Fruit fly (Drosophila melanogaster) whole organism: ENCODE data around the gene CG11384.

Experiments
- CG8478 ChIP-seq: fragments of >200 bp; optimal IDR thresholded peaks from 2 replicates; lab custom pipeline; 2018; ENCODE audit warnings: inconsistent platforms
- Dll ChIP-seq: fragments of >200 bp; optimal IDR thresholded peaks from 2 replicates; lab custom pipeline; 2017
- EcR ChIP-seq, 2 experiments: fragments of >200 bp; optimal IDR thresholded peaks; 2 replicates each; lab custom pipeline; 2017; ENCODE audit warnings: missing biosample characterization in 2 of 2, missing genetic modification characterization in 2 of 2, missing genetic modification reagents in 2 of 2
- pan ChIP-seq: fragments of >200 bp; optimal IDR thresholded peaks from 2 replicates; lab custom pipeline; 2017
- psq ChIP-seq: fragments of >200 bp; optimal IDR thresholded peaks from 2 replicates; lab custom pipeline; 2017
- usp ChIP-seq: fragments of >200 bp; optimal IDR thresholded peaks from 2 replicates; lab custom pipeline; 2017; ENCODE audit warnings: missing biosample characterization, missing genetic modification characterization, mixed read lengths

The CG11384 gene

DNA sequence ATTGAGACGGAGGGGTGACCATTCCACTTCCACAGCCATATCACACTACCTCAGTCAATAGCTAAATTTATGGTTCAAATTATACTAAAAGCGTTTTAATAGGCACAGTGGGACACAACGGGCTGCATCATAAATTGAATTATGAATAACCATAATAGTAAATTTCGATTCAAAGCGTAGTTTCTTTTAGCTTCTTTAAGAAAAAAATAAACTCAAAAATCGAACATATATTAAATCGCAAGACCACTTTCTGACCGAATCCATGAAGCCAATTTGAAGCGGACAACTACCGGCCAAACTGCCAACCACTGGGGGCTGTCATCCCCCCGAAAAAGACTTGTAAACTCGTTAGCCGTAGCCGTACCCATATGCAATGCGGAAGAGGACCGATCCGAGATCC lies 5.0 kb upstream of the CG11384 start:
- TF ChIP-seq usp (GFP tag; lab: Kevin White, UChicago) (no peak), Dll (lab: Kevin White, UChicago) (no peak), CG8478 (lab: Kevin White, UChicago) (no peak), pan (lab: Kevin White, UChicago) (no peak), EcR (GFP tag; optimal IDR thresholded peaks at IDR 0.05; lab: Kevin White, UChicago) (no peak), psq (no peak)

DNA sequence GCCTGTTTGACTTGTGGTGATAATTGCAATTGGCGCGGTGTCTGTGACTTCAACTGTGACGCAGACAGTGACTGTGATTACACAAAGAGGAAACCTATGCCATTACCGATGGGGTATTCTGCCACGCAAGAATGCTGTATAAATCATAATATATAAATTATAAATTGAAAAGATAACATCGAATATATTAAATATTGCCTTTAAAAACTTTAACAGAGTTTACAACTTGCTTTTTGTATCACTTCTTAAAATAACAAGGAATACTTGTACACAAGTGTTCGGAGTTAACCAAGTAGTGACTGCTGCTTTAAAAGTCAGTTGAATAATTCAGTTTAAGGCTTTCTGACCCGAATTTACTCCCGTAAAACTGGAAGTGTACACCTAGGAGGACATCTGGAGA lies 4.0 kb upstream of the CG11384 start, which contains the start of gene CG11379:
TSS of gene CG11379 (plus strand) at position 301 of the 400 bp plus-strand sequence.
- TF ChIP-seq Dll (lab: Kevin White, UChicago) (no peak), CG8478 (lab: Kevin White, UChicago) (no peak), pan (lab: Kevin White, UChicago) (no peak), EcR (GFP tag; optimal IDR thresholded peaks at IDR 0.05; lab: Kevin White, UChicago) (no peak), usp (GFP tag; lab: Kevin White, UChicago) (no peak), psq (no peak)

DNA sequence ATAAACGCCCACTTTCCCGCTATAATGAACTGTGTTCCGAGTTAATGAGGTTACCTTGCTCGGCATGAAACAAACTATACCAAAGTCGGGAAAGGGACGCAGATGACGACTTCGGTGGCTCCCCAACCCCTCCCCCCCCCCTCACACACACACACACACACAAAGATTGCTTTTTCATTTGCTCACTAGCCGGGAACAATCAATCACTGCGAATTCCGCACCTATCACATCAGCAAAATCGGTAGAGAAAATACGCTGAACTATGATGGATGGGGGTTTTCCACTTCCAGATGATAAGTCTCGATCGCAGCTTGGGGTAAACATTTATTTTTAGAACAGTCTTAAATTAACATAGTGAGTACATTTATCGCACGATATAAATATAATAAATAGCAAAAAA lies 2.3 kb downstream of the CG11384 start:
- TF ChIP-seq EcR (GFP tag; optimal IDR thresholded peaks at IDR 0.05; lab: Kevin White, UChicago) (no peak), CG8478 (lab: Kevin White, UChicago) (no peak), pan (lab: Kevin White, UChicago) (no peak), psq (no peak), Dll (lab: Kevin White, UChicago) (no peak), usp (GFP tag; lab: Kevin White, UChicago) (no peak)

DNA sequence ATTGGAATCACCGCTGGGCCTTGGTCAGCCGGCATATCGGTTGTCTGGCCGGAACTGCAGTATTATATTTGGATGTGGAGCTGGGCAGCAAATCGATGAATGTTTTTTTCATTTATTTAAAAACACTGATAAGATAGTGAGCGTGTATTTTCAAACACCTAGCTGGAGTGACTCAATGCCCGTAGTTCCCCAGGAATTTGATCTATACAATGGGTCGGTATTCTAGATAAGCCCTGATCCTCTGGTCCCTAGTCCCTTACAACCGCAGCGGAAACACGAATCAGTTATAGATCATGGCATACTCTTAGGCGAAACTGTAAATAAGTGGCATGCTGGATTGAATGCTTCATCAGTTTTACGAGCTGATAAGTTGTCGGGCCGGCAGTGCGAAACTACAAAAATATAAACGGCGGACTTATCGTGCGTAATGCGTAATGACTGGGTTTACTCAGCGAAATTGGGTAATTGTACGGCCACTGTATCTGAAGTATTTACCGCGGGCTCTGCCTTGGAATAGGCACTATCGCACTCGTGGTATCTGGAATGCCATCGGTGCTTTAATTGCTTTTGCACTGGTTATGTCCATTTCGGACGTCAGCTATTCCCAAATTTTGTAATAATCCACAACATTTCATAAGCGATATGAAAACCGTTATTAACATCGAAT lies 2.9 kb downstream of the CG11384 start:
- TF ChIP-seq CG8478 (lab: Kevin White, UChicago) (no peak), Dll (lab: Kevin White, UChicago) (no peak), usp (GFP tag; lab: Kevin White, UChicago) (no peak), EcR (GFP tag; optimal IDR thresholded peaks at IDR 0.05; lab: Kevin White, UChicago) (no peak), psq (no peak), pan (lab: Kevin White, UChicago) (no peak)

DNA sequence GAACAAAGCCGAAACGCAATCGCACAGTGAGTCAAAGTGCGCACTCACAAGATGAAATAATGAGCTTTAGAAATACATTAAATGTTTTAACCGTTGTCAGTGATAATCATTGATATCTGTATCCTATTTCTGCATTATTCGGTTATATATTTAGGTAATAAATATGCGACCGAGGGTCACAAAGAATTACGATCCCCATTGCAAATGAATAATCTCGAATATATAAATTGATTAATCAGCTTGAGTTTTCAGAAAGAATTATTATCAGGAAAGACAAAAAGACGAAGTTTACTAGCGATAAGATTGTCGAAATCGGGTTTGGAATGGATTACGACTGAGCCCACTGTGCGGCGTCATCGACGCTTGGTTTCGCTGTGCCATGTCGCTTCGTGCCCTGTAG lies 4.8 kb downstream of the CG11384 start:
- TF ChIP-seq CG8478 (lab: Kevin White, UChicago) (no peak), Dll (lab: Kevin White, UChicago) (no peak), EcR (GFP tag; optimal IDR thresholded peaks at IDR 0.05; lab: Kevin White, UChicago) (no peak), psq (no peak), usp (GFP tag; lab: Kevin White, UChicago) (no peak), pan (lab: Kevin White, UChicago) (no peak)

DNA sequence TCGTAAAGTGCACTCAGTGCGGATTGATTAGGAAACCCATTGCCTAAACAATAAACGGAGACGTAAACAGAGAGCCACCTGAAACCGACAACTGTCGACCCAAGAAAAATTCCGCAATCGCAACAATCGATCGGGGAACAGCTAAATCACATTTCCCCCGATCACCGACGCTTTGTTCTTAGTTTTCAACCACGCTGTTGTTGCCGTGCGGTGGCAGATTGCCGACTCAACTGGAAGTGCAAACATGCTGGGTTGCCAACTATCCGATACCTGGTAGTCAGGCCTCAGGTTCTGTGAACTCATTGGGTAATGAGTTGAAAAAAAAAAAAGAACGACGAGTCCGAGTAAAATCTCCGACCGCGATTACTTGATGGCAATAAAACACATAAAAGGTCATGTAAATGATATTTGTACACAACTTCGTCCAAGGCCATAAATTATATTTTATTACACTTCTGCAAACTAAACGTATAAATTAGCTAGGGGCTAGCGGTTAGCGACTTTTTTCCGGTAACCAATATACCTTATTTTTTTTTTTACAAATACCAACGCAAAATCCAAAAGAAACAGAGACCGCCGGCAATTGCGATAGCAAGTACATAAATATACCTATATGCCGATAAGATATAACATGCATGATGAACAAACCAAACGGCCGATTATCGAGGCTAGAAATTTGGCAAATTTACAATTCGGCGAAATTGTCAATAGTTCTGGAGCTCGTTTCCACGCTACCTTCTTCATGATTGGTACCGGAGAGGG lies 5.5 kb downstream of the CG11384 start, which contains the start of gene CG11378:
TSS of gene CG11378 (plus strand) at position 712 of the 762 bp plus-strand sequence.
- no peak for TF ChIP-seq Dll (lab: Kevin White, UChicago)
- TF ChIP-seq psq: no peak
- no peak for TF ChIP-seq pan (lab: Kevin White, UChicago)
- no peak for TF ChIP-seq CG8478 (lab: Kevin White, UChicago)
- no peak for TF ChIP-seq usp (GFP tag; lab: Kevin White, UChicago)
- TF ChIP-seq EcR (GFP tag; optimal IDR thresholded peaks at IDR 0.05; lab: Kevin White, UChicago): no peak

DNA sequence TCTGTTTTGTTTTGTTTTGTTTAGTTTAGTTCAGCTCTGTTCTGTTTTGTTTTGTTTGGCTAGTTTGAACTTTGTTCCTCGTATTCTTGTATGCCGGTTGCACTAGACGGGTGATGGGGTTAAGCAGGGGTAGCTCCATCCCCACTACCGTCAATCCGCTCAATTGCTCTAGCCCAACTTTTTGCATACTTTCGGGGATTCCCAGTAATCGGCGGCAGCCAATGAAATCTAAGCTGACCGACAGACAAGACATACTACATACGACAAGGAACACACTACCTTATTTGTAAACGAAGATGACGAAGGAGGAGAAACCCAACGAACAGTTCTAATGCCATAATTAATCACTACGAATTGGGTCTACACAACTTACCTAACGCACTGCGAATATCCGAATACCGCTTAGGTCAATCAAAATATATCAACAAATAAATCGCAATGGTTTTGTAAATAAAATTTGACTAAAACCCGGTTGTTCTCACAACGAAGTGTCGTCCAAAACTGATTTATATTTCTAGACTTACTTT lies 13.9 kb downstream of the CG11384 start, which contains the start of gene eIF4E7:
TSS of gene eIF4E7 (minus strand) at position 477 of the 527 bp plus-strand sequence.
- TF ChIP-seq usp (GFP tag; lab: Kevin White, UChicago) (no peak), Dll (lab: Kevin White, UChicago) (no peak), EcR (GFP tag; optimal IDR thresholded peaks at IDR 0.05; lab: Kevin White, UChicago) (no peak)

DNA sequence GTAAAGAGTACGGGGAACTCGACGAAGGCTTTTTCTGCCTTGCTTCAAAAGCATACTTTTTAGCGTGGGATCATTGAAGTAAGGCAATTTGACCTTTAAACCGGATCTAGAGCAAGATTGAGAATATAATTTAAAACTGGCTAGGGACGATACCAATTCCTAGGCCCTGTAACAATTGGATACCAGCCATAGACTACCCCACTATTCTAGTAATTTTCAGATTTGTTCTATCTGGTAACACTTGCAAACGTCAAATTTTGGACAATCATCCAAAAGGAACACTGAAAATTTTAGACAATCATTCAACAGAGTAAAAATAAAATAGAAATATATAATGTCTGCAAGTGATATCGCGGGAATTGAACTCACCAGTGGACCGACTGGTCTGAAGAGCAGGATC lies 30.5 kb downstream of the CG11384 start, which contains the start of gene CG14628:
TSS of gene CG14628 (plus strand) at position 301 of the 400 bp plus-strand sequence.
- TF ChIP-seq EcR (GFP tag; optimal IDR thresholded peaks at IDR 0.05; lab: Kevin White, UChicago): no peak
- no peak for TF ChIP-seq psq

DNA sequence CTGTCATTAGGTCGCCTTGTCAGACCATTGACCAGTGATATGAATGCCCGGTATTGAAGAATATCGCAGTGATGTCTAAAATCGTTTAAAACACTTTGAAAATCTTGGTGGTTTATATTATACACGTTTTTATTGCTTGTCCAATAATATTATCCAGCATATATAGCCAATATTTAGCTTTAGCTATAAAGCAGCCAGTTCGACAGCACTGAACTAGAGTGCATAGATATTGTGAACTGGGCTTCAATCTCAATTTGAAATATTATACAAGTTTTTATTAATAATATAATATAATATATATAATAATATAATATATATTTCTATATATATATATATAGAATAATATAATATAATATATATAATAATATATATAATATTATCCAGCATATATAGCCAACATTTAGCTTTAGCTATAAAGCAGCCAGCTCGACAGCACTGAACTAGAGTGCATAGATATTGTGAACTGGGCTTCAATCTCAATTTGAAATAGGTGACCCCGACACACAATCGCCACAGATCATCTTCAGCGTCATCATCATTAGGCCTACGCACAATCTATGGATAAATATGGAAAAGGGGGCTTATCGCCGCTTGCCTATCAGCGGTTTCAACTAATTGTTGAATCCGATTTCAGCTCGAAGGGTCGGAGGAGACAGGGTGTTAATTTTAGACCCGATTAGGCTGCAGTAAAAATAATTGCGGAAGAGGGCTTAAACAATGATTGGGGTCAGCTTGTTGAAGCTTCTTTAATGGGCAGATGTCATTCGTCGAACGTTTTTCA lies 33.1 kb downstream of the CG11384 start:
- TF ChIP-seq pan (lab: Kevin White, UChicago): no peak
- no peak for TF ChIP-seq EcR (GFP tag; optimal IDR thresholded peaks at IDR 0.05; lab: Kevin White, UChicago)
- TF ChIP-seq psq: no peak
- no peak for TF ChIP-seq CG8478 (lab: Kevin White, UChicago)
- TF ChIP-seq usp (GFP tag; lab: Kevin White, UChicago): no peak
- no peak for TF ChIP-seq Dll (lab: Kevin White, UChicago)

DNA sequence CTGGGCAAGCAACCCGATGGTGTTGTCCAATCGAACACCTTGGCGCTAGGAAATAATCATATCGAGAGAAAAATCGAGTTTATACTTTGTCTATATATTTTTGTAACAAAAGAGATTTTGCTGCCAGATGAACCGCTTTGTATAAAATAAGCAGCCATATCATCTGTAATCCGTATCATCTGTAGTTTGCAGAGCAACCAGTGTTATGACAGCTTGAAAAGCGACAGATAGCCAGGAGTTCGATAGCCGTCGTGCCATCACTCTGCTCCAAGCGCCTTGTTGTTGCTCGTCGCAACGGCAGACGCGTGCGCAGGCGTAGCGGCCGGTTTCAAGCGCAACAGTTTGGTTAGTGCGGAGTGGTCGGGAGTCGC lies 40.8 kb downstream of the CG11384 start:
- TF ChIP-seq usp (GFP tag; lab: Kevin White, UChicago) (no peak), psq (no peak), pan (lab: Kevin White, UChicago) (no peak), CG8478 (lab: Kevin White, UChicago) (no peak), EcR (GFP tag; optimal IDR thresholded peaks at IDR 0.05; lab: Kevin White, UChicago) (no peak)
